Fruit fly (Drosophila melanogaster): ENCODE data around the gene PMP34.
A peak's percentile ranks its signal among the peaks of the same experiment; 100 is the strongest.

Gene PMP34

dm6 chr3L:4353657-4354075 is 35.1 kb downstream of the PMP34 start:
- peak; percentile 14 for TF ChIP-seq brk (GFP tag; optimal IDR thresholded peaks at IDR 0.05)
- no peak for TF ChIP-seq dl (GFP tag; optimal IDR thresholded peaks at IDR 0.05; ENCODE audit: insufficient read depth in 1 of 2, partially characterized antibody in 2 of 2)
- TF ChIP-seq ey (GFP tag; optimal IDR thresholded peaks at IDR 0.05), result peak; percentile 4
- no peak for TF ChIP-seq Jra (GFP tag; optimal IDR thresholded peaks at IDR 0.05)
- no peak for TF ChIP-seq GATAd (GFP tag; optimal IDR thresholded peaks at IDR 0.05)
- TF ChIP-seq Hr78 (GFP tag; optimal IDR thresholded peaks at IDR 0.05), result no peak
- TF ChIP-seq CG32264 (GFP tag; optimal IDR thresholded peaks at IDR 0.05), result no peak
- TF ChIP-seq Dfd (GFP tag; optimal IDR thresholded peaks at IDR 0.05), result no peak
- TF ChIP-seq N (GFP tag; optimal IDR thresholded peaks at IDR 0.05), result no peak
- no peak for TF ChIP-seq tai (GFP tag; optimal IDR thresholded peaks at IDR 0.05)
- TF ChIP-seq fru (GFP tag; optimal IDR thresholded peaks at IDR 0.05), result peak; percentile 44
- peak in 1 of 2 experiments; percentile 39 for TF ChIP-seq foxo (GFP tag; optimal IDR thresholded peaks at IDR 0.05)
- TF ChIP-seq sv (GFP tag; optimal IDR thresholded peaks at IDR 0.05), result no peak
- peak; percentile 35 for TF ChIP-seq rgr (GFP tag; optimal IDR thresholded peaks at IDR 0.05)
- TF ChIP-seq woc (GFP tag; optimal IDR thresholded peaks at IDR 0.05), result peak; percentile 7
- no peak for TF ChIP-seq dsf (GFP tag; optimal IDR thresholded peaks at IDR 0.05; ENCODE audit: borderline replicate concordance)
- TF ChIP-seq Myc (optimal IDR thresholded peaks at IDR 0.05), result no peak
- TF ChIP-seq lola (GFP tag; optimal IDR thresholded peaks at IDR 0.05), result no peak
- TF ChIP-seq br (GFP tag; optimal IDR thresholded peaks at IDR 0.05), result peak; percentile 14
- peak; percentile 4 for TF ChIP-seq OdsH (GFP tag; optimal IDR thresholded peaks at IDR 0.05)
- no peak for TF ChIP-seq Hnf4 (GFP tag; optimal IDR thresholded peaks at IDR 0.05)
- TF ChIP-seq HLH106 (tag; optimal IDR thresholded peaks at IDR 0.05), result peak; percentile 11
- TF ChIP-seq Dif (GFP tag; optimal IDR thresholded peaks at IDR 0.05; ENCODE audit: partially characterized antibody), result no peak
- no peak for TF ChIP-seq Mio (GFP tag; optimal IDR thresholded peaks at IDR 0.05)
- peak; percentile 54 for TF ChIP-seq h (GFP tag; optimal IDR thresholded peaks at IDR 0.05)
- no peak for TF ChIP-seq Rel (GFP tag; optimal IDR thresholded peaks at IDR 0.05)
- peak; percentile 13 for TF ChIP-seq Rel (tag; optimal IDR thresholded peaks at IDR 0.05)
- TF ChIP-seq Vsx2 (GFP tag; optimal IDR thresholded peaks at IDR 0.05; ENCODE audit: partially characterized antibody), result no peak
- TF ChIP-seq usp (GFP tag; optimal IDR thresholded peaks at IDR 0.05), result no peak
- no peak for TF ChIP-seq dmrt93B (GFP tag; optimal IDR thresholded peaks at IDR 0.05)
- TF ChIP-seq psq (GFP tag; optimal IDR thresholded peaks at IDR 0.05), result peak; percentile 31
- no peak for TF ChIP-seq Hr83 (GFP tag; optimal IDR thresholded peaks at IDR 0.05; ENCODE audit: poor library complexity, severe bottlenecking)
- no peak for TF ChIP-seq CG9705 (GFP tag; optimal IDR thresholded peaks at IDR 0.05)
- no peak for TF ChIP-seq Abd-B (GFP tag; optimal IDR thresholded peaks at IDR 0.05)
- no peak for TF ChIP-seq CrebA (GFP tag; optimal IDR thresholded peaks at IDR 0.05; ENCODE audit: borderline replicate concordance)
- no peak for TF ChIP-seq sage (GFP tag; optimal IDR thresholded peaks at IDR 0.05)
- TF ChIP-seq jim (GFP tag; optimal IDR thresholded peaks at IDR 0.05), result no peak
- TF ChIP-seq pan (optimal IDR thresholded peaks at IDR 0.05), result no peak
- peak; percentile 13 for TF ChIP-seq Sp1 (GFP tag; optimal IDR thresholded peaks at IDR 0.05)

dm6 chr3L:4354898-4355627 is 36.5 kb downstream of the PMP34 start:
- TF ChIP-seq Dfd (GFP tag; optimal IDR thresholded peaks at IDR 0.05) (no peak), foxo (GFP tag; optimal IDR thresholded peaks at IDR 0.05) (peak in 1 of 2 experiments; percentile 12), psq (GFP tag; optimal IDR thresholded peaks at IDR 0.05) (peak; percentile 4), rgr (GFP tag; optimal IDR thresholded peaks at IDR 0.05) (peak; percentile 7), OdsH (GFP tag; optimal IDR thresholded peaks at IDR 0.05) (peak; percentile 38), GATAd (GFP tag; optimal IDR thresholded peaks at IDR 0.05) (no peak)

dm6 chr3L:4356986-4357385 is 38.4 kb downstream of the PMP34 start:
- TF ChIP-seq usp (GFP tag; optimal IDR thresholded peaks at IDR 0.05) (no peak), Rel (GFP tag; optimal IDR thresholded peaks at IDR 0.05) (no peak), Rel (tag; optimal IDR thresholded peaks at IDR 0.05) (no peak), ey (GFP tag; optimal IDR thresholded peaks at IDR 0.05) (no peak), fru (GFP tag; optimal IDR thresholded peaks at IDR 0.05) (no peak), dsf (GFP tag; optimal IDR thresholded peaks at IDR 0.05; ENCODE audit: borderline replicate concordance) (no peak), foxo (GFP tag; optimal IDR thresholded peaks at IDR 0.05) (no peak)

Measured in whole organism, wandering third instar larva.